Worm (Caenorhabditis elegans) whole organism, midembryonic: ENCODE results near the gene F35E8.6.

Source experiments
- T22C8.4 ChIP-seq: fragments of 200-800 bp; sonication (Bioruptor generic); IDR thresholded peaks from 2 replicates; pipeline ENCODE4 v1.3.6; 2022; ENCODE audit warnings: missing genetic modification characterization, missing compliant biosample characterization
- cog-1 ChIP-seq: sonication (generic microtip); optimal IDR thresholded peaks from 2 replicates; lab custom pipeline; 2016; ENCODE audit warnings: missing genetic modification characterization, missing compliant biosample characterization
- flt-1 ChIP-seq: fragments of 200-800 bp; sonication (Bioruptor generic); IDR thresholded peaks from 2 replicates; pipeline ENCODE4 v1.3.6; 2022; ENCODE audit warnings: missing genetic modification characterization, missing compliant biosample characterization
- klf-2 ChIP-seq: fragments of 200-800 bp; sonication (Bioruptor generic); conservative IDR thresholded peaks from 2 replicates; pipeline ENCODE4 v1.3.6; 2022; ENCODE audit warnings: missing genetic modification reagents, missing genetic modification characterization, missing compliant biosample characterization
- med-1 ChIP-seq: sonication (generic microtip); optimal IDR thresholded peaks from 2 replicates; lab custom pipeline; 2017; ENCODE audit warnings: missing genetic modification characterization, mild to moderate bottlenecking, missing compliant biosample characterization, antibody characterized with exemption, missing genetic modification reagents; ENCODE audit not compliant: insufficient read depth
- ref-1 ChIP-seq: fragments of 200-800 bp; sonication (Bioruptor generic); conservative IDR thresholded peaks from 2 replicates; pipeline ENCODE4 v1.3.6; 2022; ENCODE audit warnings: missing genetic modification reagents, missing genetic modification characterization, missing compliant biosample characterization
- tab-1 ChIP-seq: fragments of 200-800 bp; sonication (Bioruptor generic); IDR thresholded peaks from 2 replicates; pipeline ENCODE4 v1.3.6; 2022; ENCODE audit warnings: missing genetic modification characterization, missing compliant biosample characterization
- ztf-23 ChIP-seq: fragments of 200-800 bp; sonication (Bioruptor generic); IDR thresholded peaks from 2 replicates; pipeline ENCODE4 v1.3.6; 2022; ENCODE audit warnings: missing genetic modification reagents, missing genetic modification characterization, missing compliant biosample characterization
- ztf-29 ChIP-seq: fragments of 200-800 bp; sonication (Bioruptor generic); IDR thresholded peaks from 2 replicates; pipeline ENCODE4 v1.3.6; 2022; ENCODE audit warnings: missing genetic modification reagents, missing genetic modification characterization, missing compliant biosample characterization

Gene F35E8.6

ce11 chrV:15914774-15915173 lies 2.8 kb downstream of the F35E8.6 start:
- TF ChIP-seq tab-1 (no peak), cog-1 (tag; lab: Kevin White, UChicago) (no peak), ztf-23 (GFP tag; lab: Robert Waterston, UW) (no peak), klf-2 (GFP tag; lab: Robert Waterston, UW) (no peak), med-1 (GFP tag; lab: Kevin White, UChicago) (no peak), flt-1 (GFP tag; lab: Robert Waterston, UW) (no peak)

- TF ChIP-seq ref-1 (GFP tag; lab: Robert Waterston, UW) (no peak), ztf-29 (GFP tag; lab: Robert Waterston, UW) (no peak), klf-2 (GFP tag; lab: Robert Waterston, UW) (no peak), ztf-23 (GFP tag; lab: Robert Waterston, UW) (no peak), tab-1 (no peak), T22C8.4 (no peak), flt-1 (GFP tag; lab: Robert Waterston, UW) (no peak), cog-1 (tag; lab: Kevin White, UChicago) (no peak), med-1 (GFP tag; lab: Kevin White, UChicago) (no peak)
Measured at ce11 chrV:15915307-15915706, 3.4 kb downstream of the F35E8.6 start.

- no peak for TF ChIP-seq ref-1 (GFP tag; lab: Robert Waterston, UW)
Measured at ce11 chrV:15915919-15916318, 4.0 kb downstream of the F35E8.6 start, which contains the start of gene gst-38. TSS of gene gst-38 (minus strand) at chrV:15916070.

ce11 chrV:15917458-15917857 lies 5.5 kb downstream of the F35E8.6 start, which contains the start of gene F35E8.9:
TSS of gene F35E8.9 (minus strand) at chrV:15917558.
- TF ChIP-seq flt-1 (GFP tag; lab: Robert Waterston, UW) = no peak
- TF ChIP-seq ztf-23 (GFP tag; lab: Robert Waterston, UW) = no peak
- TF ChIP-seq ztf-29 (GFP tag; lab: Robert Waterston, UW) = no peak
- TF ChIP-seq tab-1 = no peak
- no peak for TF ChIP-seq T22C8.4
- no peak for TF ChIP-seq cog-1 (tag; lab: Kevin White, UChicago)
- TF ChIP-seq ref-1 (GFP tag; lab: Robert Waterston, UW) = no peak
- TF ChIP-seq med-1 (GFP tag; lab: Kevin White, UChicago) = no peak
- no peak for TF ChIP-seq klf-2 (GFP tag; lab: Robert Waterston, UW)

ce11 chrV:15920273-15920672 lies 8.3 kb downstream of the F35E8.6 start, which contains the start of gene F35E8.10:
TSS of gene F35E8.10 (minus strand) at chrV:15920373.
- TF ChIP-seq tab-1 = no peak
- no peak for TF ChIP-seq cog-1 (tag; lab: Kevin White, UChicago)
- TF ChIP-seq flt-1 (GFP tag; lab: Robert Waterston, UW) = no peak
- TF ChIP-seq T22C8.4 = no peak
- no peak for TF ChIP-seq ztf-23 (GFP tag; lab: Robert Waterston, UW)
- TF ChIP-seq med-1 (GFP tag; lab: Kevin White, UChicago) = no peak
- TF ChIP-seq ztf-29 (GFP tag; lab: Robert Waterston, UW) = no peak
- TF ChIP-seq ref-1 (GFP tag; lab: Robert Waterston, UW) = no peak
- TF ChIP-seq klf-2 (GFP tag; lab: Robert Waterston, UW) = no peak

- TF ChIP-seq tab-1 (no peak), flt-1 (GFP tag; lab: Robert Waterston, UW) (no peak), cog-1 (tag; lab: Kevin White, UChicago) (no peak), klf-2 (GFP tag; lab: Robert Waterston, UW) (no peak), ref-1 (GFP tag; lab: Robert Waterston, UW) (no peak), ztf-23 (GFP tag; lab: Robert Waterston, UW) (no peak), ztf-29 (GFP tag; lab: Robert Waterston, UW) (no peak), T22C8.4 (no peak), med-1 (GFP tag; lab: Kevin White, UChicago) (no peak)
Measured at ce11 chrV:15921102-15921501, 9.2 kb downstream of the F35E8.6 start, which contains the start of gene cdr-1. TSS of gene cdr-1 (plus strand) at chrV:15921309.

- TF ChIP-seq klf-2 (GFP tag; lab: Robert Waterston, UW) (no peak), tab-1 (no peak), cog-1 (tag; lab: Kevin White, UChicago) (no peak), med-1 (GFP tag; lab: Kevin White, UChicago) (no peak), ztf-29 (GFP tag; lab: Robert Waterston, UW) (no peak), T22C8.4 (no peak), ref-1 (GFP tag; lab: Robert Waterston, UW) (no peak), ztf-23 (GFP tag; lab: Robert Waterston, UW) (no peak), flt-1 (GFP tag; lab: Robert Waterston, UW) (no peak)
Measured at ce11 chrV:15922979-15923378, 11.0 kb downstream of the F35E8.6 start, which contains the start of gene F35E8.13. TSS of gene F35E8.13 (plus strand) at chrV:15923279.

ce11 chrV:15924307-15924706 lies 12.4 kb downstream of the F35E8.6 start, which contains the start of gene nhr-108:
TSS of gene nhr-108 (minus strand) at chrV:15924472.
- TF ChIP-seq ztf-23 (GFP tag; lab: Robert Waterston, UW) = no peak
- no peak for TF ChIP-seq klf-2 (GFP tag; lab: Robert Waterston, UW)
- TF ChIP-seq T22C8.4 = no peak
- no peak for TF ChIP-seq ztf-29 (GFP tag; lab: Robert Waterston, UW)
- TF ChIP-seq flt-1 (GFP tag; lab: Robert Waterston, UW) = no peak
- TF ChIP-seq med-1 (GFP tag; lab: Kevin White, UChicago) = no peak
- no peak for TF ChIP-seq ref-1 (GFP tag; lab: Robert Waterston, UW)
- TF ChIP-seq cog-1 (tag; lab: Kevin White, UChicago) = no peak
- TF ChIP-seq tab-1 = no peak

ce11 chrV:15928325-15928724 lies 16.4 kb downstream of the F35E8.6 start, which contains the start of gene pzf-1:
TSS of gene pzf-1 (minus strand) at chrV:15928425.
- no peak for TF ChIP-seq T22C8.4
- TF ChIP-seq med-1 (GFP tag; lab: Kevin White, UChicago) = no peak
- no peak for TF ChIP-seq ztf-29 (GFP tag; lab: Robert Waterston, UW)
- TF ChIP-seq cog-1 (tag; lab: Kevin White, UChicago) = no peak
- no peak for TF ChIP-seq ref-1 (GFP tag; lab: Robert Waterston, UW)
- TF ChIP-seq klf-2 (GFP tag; lab: Robert Waterston, UW) = no peak
- no peak for TF ChIP-seq flt-1 (GFP tag; lab: Robert Waterston, UW)
- TF ChIP-seq tab-1 = no peak
- no peak for TF ChIP-seq ztf-23 (GFP tag; lab: Robert Waterston, UW)
